Worm (Caenorhabditis elegans) whole organism, young adult: ENCODE results near the gene abu-14.

Experiments
- F57A8.1 ChIP-seq: fragments of 200-800 bp; sonication (Bioruptor generic); optimal IDR thresholded peaks from 2 replicates; lab custom pipeline; 2018; ENCODE audit warnings: mild to moderate bottlenecking, missing genetic modification characterization, moderate library complexity, missing compliant biosample characterization
- ama-1 ChIP-seq, 3 experiments: fragments of 150-350 bp in 1 of 3; sonication (generic microtip) in 2 of 3; optimal IDR thresholded peaks; 2 replicates each; lab custom pipeline; 2014 to 2018; ENCODE audit warnings: missing biosample characterization in 2 of 3, missing genetic modification characterization in 2 of 3, missing genetic modification reagents in 2 of 3
- ceh-27 ChIP-seq: fragments of 200-800 bp; sonication (Bioruptor generic); optimal IDR thresholded peaks from 2 replicates; lab custom pipeline; 2018; ENCODE audit warnings: mild to moderate bottlenecking, missing genetic modification characterization, moderate library complexity, missing compliant biosample characterization
- ceh-79 ChIP-seq: sonication (generic microtip); optimal IDR thresholded peaks from 2 replicates; lab custom pipeline; 2017; ENCODE audit warnings: mild to moderate bottlenecking, missing genetic modification characterization, missing compliant biosample characterization
- ekl-4 ChIP-seq: fragments of 200-800 bp; sonication (Bioruptor generic); IDR thresholded peaks from 2 replicates; pipeline ENCODE4 v1.3.6; 2022; ENCODE audit warnings: missing genetic modification reagents, missing genetic modification characterization, missing compliant biosample characterization
- let-526 ChIP-seq: fragments of 200-800 bp; sonication (Bioruptor generic); IDR thresholded peaks from 2 replicates; pipeline ENCODE4 v1.3.6; 2022; ENCODE audit warnings: missing genetic modification reagents, missing genetic modification characterization, missing compliant biosample characterization
- lin-26 ChIP-seq: fragments of 200-800 bp; sonication (Bioruptor generic); IDR thresholded peaks from 2 replicates; pipeline ENCODE4 v1.3.6; 2022; ENCODE audit warnings: missing genetic modification reagents, missing genetic modification characterization, missing compliant biosample characterization
- madf-6 ChIP-seq: fragments of 200-800 bp; sonication (Bioruptor generic); IDR thresholded peaks from 2 replicates; pipeline ENCODE4 v1.3.6; 2022; ENCODE audit warnings: missing genetic modification reagents, missing genetic modification characterization, missing compliant biosample characterization
- snpc-4 ChIP-seq, 5 experiments: fragments of 150-350 bp in 1 of 5; sonication (generic microtip) in 4 of 5; optimal IDR thresholded peaks; 2 replicates each; lab custom pipeline; 2014 to 2018; ENCODE audit warnings: missing genetic modification characterization in 5 of 5, missing biosample characterization in 3 of 5, antibody characterized with exemption in 2 of 5, mild to moderate bottlenecking in 2 of 5, missing compliant biosample characterization in 2 of 5, missing genotype in 2 of 5, moderate library complexity in 2 of 5, missing genetic modification reagents in 1 of 5
- unc-62 ChIP-seq: fragments of 150-350 bp; optimal IDR thresholded peaks from 2 replicates; lab custom pipeline; 2014; ENCODE audit warnings: missing biosample characterization, missing genetic modification reagents, missing genetic modification characterization

- TF ChIP-seq madf-6 (GFP tag; lab: Robert Waterston, UW) (no peak), lin-26 (GFP tag; lab: Robert Waterston, UW) (no peak), let-526 (no peak), ceh-79 (tag; lab: Kevin White, UChicago) (no peak), snpc-4 (GFP tag; optimal IDR thresholded peaks at IDR 0.05; lab: Kevin White, UChicago) (no peak), snpc-4 (tag; optimal IDR thresholded peaks at IDR 0.05; lab: Kevin White, UChicago) (no peak), ama-1 (optimal IDR thresholded peaks at IDR 0.05; lab: Kevin White, UChicago) (no peak), ama-1 (GFP tag; optimal IDR thresholded peaks at IDR 0.05; lab: Kevin White, UChicago) (no peak), ceh-27 (no peak), F57A8.1 (GFP tag; lab: Kevin White, UChicago) (no peak), unc-62 (GFP tag; lab: Kevin White, UChicago) (no peak), ekl-4 (GFP tag; lab: Robert Waterston, UW) (no peak)
Measured at ce11 chrII:9263784-9264183, 36.8 kb upstream of the abu-14 start.
